Fruit fly (Drosophila melanogaster): ENCODE measurements around the gene CAH5.

dm6 chr3R:31243079-31243668, 19.2 kb upstream of the CAH5 start:
- no peak for TF ChIP-seq CG8478 (optimal IDR thresholded peaks at IDR 0.05)
- no peak for TF ChIP-seq CTCF (optimal IDR thresholded peaks at IDR 0.05)

Data from S2 (cell line).